Worm (Caenorhabditis elegans) whole organism, L4/young adult: ENCODE data around the gene H03G16.5.

ENCODE experiments used
- W03F9.2 ChIP-seq: fragments of 150-350 bp; optimal IDR thresholded peaks from 2 replicates; lab custom pipeline; 2014; ENCODE audit warnings: missing biosample characterization, missing genetic modification characterization
- dao-5 ChIP-seq: sonication (generic microtip); optimal IDR thresholded peaks from 2 replicates; lab custom pipeline; 2016; ENCODE audit warnings: missing genotype, missing genetic modification characterization, moderate library complexity, missing compliant biosample characterization
- him-1 ChIP-seq: sonication (generic microtip); optimal IDR thresholded peaks from 2 replicates; lab custom pipeline; 2016; ENCODE audit warnings: missing genotype, missing genetic modification reagents, missing genetic modification characterization, missing compliant biosample characterization

DNA sequence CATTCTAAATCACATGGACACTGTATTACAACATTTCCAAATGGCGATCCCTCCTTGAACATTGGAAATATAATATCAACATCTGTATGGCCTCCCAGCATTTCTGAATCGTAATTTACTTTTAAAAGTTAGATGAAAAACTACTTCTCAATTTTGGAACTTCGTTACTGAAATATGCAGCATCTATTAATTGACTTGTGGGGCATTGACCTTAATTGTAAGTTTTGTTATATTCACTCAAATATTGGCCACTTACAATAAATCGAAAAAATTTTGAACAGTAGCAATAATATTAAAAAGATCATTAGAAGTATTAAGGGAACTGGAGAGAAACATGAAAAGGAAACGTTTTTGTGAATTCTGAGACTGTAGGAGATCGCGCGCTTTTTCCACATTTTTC, 12.6 kb upstream of the H03G16.5 start, which contains the start of gene mam-6:
- no peak for TF ChIP-seq him-1
- TF ChIP-seq W03F9.2 (tag; lab: Kevin White, UChicago): no peak
- no peak for TF ChIP-seq dao-5 (tag; lab: Kevin White, UChicago)
